Worm (Caenorhabditis elegans) whole organism, L2 larva: ENCODE data around the gene Y97E10C.1.

Experiments
- C34F6.9 ChIP-seq: fragments of 150-350 bp; optimal IDR thresholded peaks from 2 replicates; lab custom pipeline; 2014; ENCODE audit warnings: missing biosample characterization, missing genetic modification characterization
- F13H6.1 ChIP-seq: sonication (generic microtip); optimal IDR thresholded peaks from 2 replicates; lab custom pipeline; 2016; ENCODE audit warnings: missing genetic modification characterization, missing compliant biosample characterization
- ZK546.5 ChIP-seq: sonication (generic microtip); optimal IDR thresholded peaks from 2 replicates; lab custom pipeline; 2017; ENCODE audit warnings: missing biosample characterization, missing genetic modification characterization
- alr-1 ChIP-seq: fragments of 150-350 bp; optimal IDR thresholded peaks from 2 replicates; lab custom pipeline; 2014; ENCODE audit warnings: missing biosample characterization, missing genetic modification characterization
- aly-2 ChIP-seq: fragments of 150-350 bp; optimal IDR thresholded peaks from 2 replicates; lab custom pipeline; 2014; ENCODE audit warnings: missing biosample characterization, missing genetic modification characterization
- ceh-16 ChIP-seq: fragments of 150-350 bp; optimal IDR thresholded peaks from 2 replicates; lab custom pipeline; 2014; ENCODE audit warnings: missing biosample characterization, missing genetic modification characterization
- ceh-82 ChIP-seq: fragments of 150-350 bp; optimal IDR thresholded peaks from 2 replicates; lab custom pipeline; 2014; ENCODE audit warnings: missing biosample characterization, missing genetic modification characterization
- crh-2 ChIP-seq: sonication (generic microtip); optimal IDR thresholded peaks from 2 replicates; lab custom pipeline; 2017; ENCODE audit warnings: missing biosample characterization, missing genetic modification characterization
- dmd-4 ChIP-seq: sonication (generic microtip); optimal IDR thresholded peaks from 2 replicates; lab custom pipeline; 2017; ENCODE audit warnings: missing biosample characterization, missing genetic modification characterization
- elt-1 ChIP-seq: fragments of 150-350 bp; optimal IDR thresholded peaks from 2 replicates; lab custom pipeline; 2014; ENCODE audit warnings: missing biosample characterization, missing genetic modification characterization
- elt-3 ChIP-seq: sonication (generic microtip); optimal IDR thresholded peaks from 2 replicates; lab custom pipeline; 2017; ENCODE audit warnings: missing biosample characterization, missing genetic modification characterization
- fos-1 ChIP-seq: fragments of 150-350 bp; optimal IDR thresholded peaks from 2 replicates; lab custom pipeline; 2014; ENCODE audit warnings: missing biosample characterization, missing genetic modification characterization
- gmeb-1 ChIP-seq: fragments of 150-350 bp; optimal IDR thresholded peaks from 2 replicates; lab custom pipeline; 2014; ENCODE audit warnings: missing biosample characterization, missing genetic modification characterization
- lin-11 ChIP-seq: fragments of 150-350 bp; sonication (generic microtip); optimal IDR thresholded peaks from 2 replicates; lab custom pipeline; 2014; ENCODE audit warnings: missing biosample characterization, missing genetic modification characterization, inconsistent platforms, mixed read lengths
- lin-13 ChIP-seq: fragments of 150-350 bp; optimal IDR thresholded peaks from 2 replicates; lab custom pipeline; 2014; ENCODE audit warnings: missing biosample characterization, missing genetic modification reagents, missing genetic modification characterization
- lin-39 ChIP-seq: fragments of 150-350 bp; optimal IDR thresholded peaks from 2 replicates; lab custom pipeline; 2014; ENCODE audit warnings: missing biosample characterization, missing genetic modification reagents, missing genetic modification characterization
- lsy-2 ChIP-seq, 2 experiments: fragments of 150-350 bp in 1 of 2; sonication (generic microtip) in 1 of 2; optimal IDR thresholded peaks; 2 replicates each; lab custom pipeline; 2014 to 2017; ENCODE audit warnings: missing biosample characterization in 2 of 2, missing genetic modification characterization in 2 of 2
- mab-5 ChIP-seq: fragments of 150-350 bp; optimal IDR thresholded peaks from 2 replicates; lab custom pipeline; 2014; ENCODE audit warnings: missing biosample characterization, missing genetic modification characterization
- mbf-1 ChIP-seq: sonication (generic microtip); optimal IDR thresholded peaks from 2 replicates; lab custom pipeline; 2017; ENCODE audit warnings: missing biosample characterization, missing genetic modification characterization
- mdl-1 ChIP-seq, 2 experiments: fragments of 150-350 bp in 1 of 2; sonication (generic microtip) in 1 of 2; optimal IDR thresholded peaks; 2 replicates each; lab custom pipeline; 2017; ENCODE audit warnings: missing biosample characterization in 2 of 2, missing genetic modification characterization in 2 of 2
- nhr-10 ChIP-seq: sonication (generic microtip); optimal IDR thresholded peaks from 2 replicates; lab custom pipeline; 2017; ENCODE audit warnings: missing biosample characterization, missing genetic modification characterization
- nhr-129 ChIP-seq: fragments of 150-350 bp; optimal IDR thresholded peaks from 2 replicates; lab custom pipeline; 2014; ENCODE audit warnings: missing biosample characterization, missing genetic modification characterization
- nhr-21 ChIP-seq: fragments of 150-350 bp; optimal IDR thresholded peaks from 2 replicates; lab custom pipeline; 2014; ENCODE audit warnings: missing biosample characterization, missing genetic modification characterization
- nhr-23 ChIP-seq: fragments of 150-350 bp; optimal IDR thresholded peaks from 2 replicates; lab custom pipeline; 2014; ENCODE audit warnings: missing biosample characterization, missing genetic modification reagents, missing genetic modification characterization
- nhr-237 ChIP-seq: fragments of 150-350 bp; optimal IDR thresholded peaks from 2 replicates; lab custom pipeline; 2014; ENCODE audit warnings: missing biosample characterization, missing genetic modification characterization
- nhr-25 ChIP-seq: fragments of 150-350 bp; sonication (generic microtip); optimal IDR thresholded peaks from 3 replicates; lab custom pipeline; 2014; ENCODE audit warnings: missing biosample characterization, missing genetic modification characterization
- nhr-6 ChIP-seq: fragments of 150-350 bp; optimal IDR thresholded peaks from 2 replicates; lab custom pipeline; 2014; ENCODE audit warnings: missing biosample characterization, missing genetic modification characterization
- nhr-77 ChIP-seq: fragments of 150-350 bp; optimal IDR thresholded peaks from 2 replicates; lab custom pipeline; 2014; ENCODE audit warnings: missing biosample characterization, missing genetic modification characterization
- peb-1 ChIP-seq: fragments of 150-350 bp; optimal IDR thresholded peaks from 2 replicates; lab custom pipeline; 2014; ENCODE audit warnings: missing biosample characterization, missing genetic modification characterization
- sem-4 ChIP-seq: fragments of 150-350 bp; optimal IDR thresholded peaks from 2 replicates; lab custom pipeline; 2014; ENCODE audit warnings: missing biosample characterization, missing genetic modification reagents, missing genetic modification characterization
- skn-1 ChIP-seq: sonication (generic microtip); optimal IDR thresholded peaks from 2 replicates; lab custom pipeline; 2017; ENCODE audit warnings: missing biosample characterization, missing genetic modification characterization
- sma-3 ChIP-seq: sonication (generic microtip); optimal IDR thresholded peaks from 2 replicates; lab custom pipeline; 2016; ENCODE audit warnings: missing genetic modification reagents, missing genetic modification characterization, missing compliant biosample characterization
- sma-9 ChIP-seq, 2 experiments: fragments of 150-350 bp in 1 of 2; sonication (generic microtip) in 1 of 2; optimal IDR thresholded peaks; 2 replicates each; lab custom pipeline; 2014 to 2016; ENCODE audit warnings: missing genetic modification characterization in 2 of 2, mild to moderate bottlenecking in 1 of 2, missing biosample characterization in 1 of 2, missing compliant biosample characterization in 1 of 2, missing genetic modification reagents in 1 of 2, moderate library complexity in 1 of 2
- unc-39 ChIP-seq: fragments of 150-350 bp; optimal IDR thresholded peaks from 2 replicates; lab custom pipeline; 2014; ENCODE audit warnings: missing biosample characterization, missing genetic modification characterization
- unc-55 ChIP-seq: fragments of 150-350 bp; sonication (generic microtip); optimal IDR thresholded peaks from 3 replicates; lab custom pipeline; 2014; ENCODE audit warnings: missing biosample characterization, missing genetic modification reagents, missing genetic modification characterization
- unc-62 ChIP-seq: fragments of 150-350 bp; optimal IDR thresholded peaks from 2 replicates; lab custom pipeline; 2014; ENCODE audit warnings: missing biosample characterization, missing genetic modification reagents, missing genetic modification characterization
- zag-1 ChIP-seq: fragments of 150-350 bp; optimal IDR thresholded peaks from 2 replicates; lab custom pipeline; 2014; ENCODE audit warnings: missing biosample characterization, missing genetic modification characterization
- ztf-1 ChIP-seq: fragments of 200-800 bp; sonication (Bioruptor generic); conservative IDR thresholded peaks from 2 replicates; pipeline ENCODE4 v1.3.6; 2022; ENCODE audit warnings: missing genetic modification characterization, missing compliant biosample characterization
- ztf-11 ChIP-seq: sonication (generic microtip); optimal IDR thresholded peaks from 2 replicates; lab custom pipeline; 2017; ENCODE audit warnings: missing biosample characterization, missing genetic modification characterization
- ztf-4 ChIP-seq: fragments of 150-350 bp; optimal IDR thresholded peaks from 2 replicates; lab custom pipeline; 2014; ENCODE audit warnings: missing biosample characterization, missing genetic modification characterization

The Y97E10C.1 gene

DNA sequence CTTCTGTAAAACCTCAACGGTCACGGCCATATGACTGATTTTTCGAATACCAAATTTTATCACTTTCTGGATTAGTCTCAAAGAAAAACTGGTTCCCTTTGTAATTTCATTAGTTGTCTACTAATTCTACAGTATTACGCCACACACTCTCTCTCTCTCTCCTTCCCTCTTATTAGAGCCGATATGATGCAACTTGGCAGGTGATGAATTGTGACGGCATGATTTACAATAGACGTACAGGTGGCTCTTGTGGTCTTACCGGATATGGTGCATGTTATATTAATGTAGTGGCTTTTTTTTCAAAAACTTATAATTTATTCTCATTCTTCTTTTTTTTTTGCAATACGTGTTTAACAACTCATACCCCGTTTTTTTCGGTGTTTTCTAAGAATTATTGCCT is 13.2 kb downstream of the Y97E10C.1 start:
- TF ChIP-seq fos-1 (no peak), alr-1 (tag; lab: Kevin White, UChicago) (no peak), ceh-16 (tag; lab: Kevin White, UChicago) (no peak), nhr-237 (tag; lab: Kevin White, UChicago) (no peak), elt-1 (no peak), ztf-11 (no peak), lsy-2 (tag; optimal IDR thresholded peaks at IDR 0.05; lab: Kevin White, UChicago) (no peak), lin-13 (GFP tag; lab: Kevin White, UChicago) (no peak), F13H6.1 (tag; lab: Kevin White, UChicago) (no peak), dmd-4 (tag; lab: Kevin White, UChicago) (no peak), unc-39 (tag; lab: Kevin White, UChicago) (no peak), nhr-6 (tag; lab: Kevin White, UChicago) (no peak), nhr-129 (tag; lab: Kevin White, UChicago) (no peak), gmeb-1 (tag; lab: Kevin White, UChicago) (no peak), mbf-1 (tag; lab: Kevin White, UChicago) (no peak), sma-3 (GFP tag; lab: Kevin White, UChicago) (no peak)

ce11 chrV:7742485-7742959 is 13.8 kb downstream of the Y97E10C.1 start, which contains the start of gene fbxl-5:
Gene fbxl-5, plus strand, starts transcription at chrV:7742909.
- TF ChIP-seq mdl-1 (tag; optimal IDR thresholded peaks at IDR 0.05; lab: Kevin White, UChicago) (no peak), lin-13 (GFP tag; lab: Kevin White, UChicago) (no peak), elt-3 (tag; lab: Kevin White, UChicago) (no peak), ceh-82 (no peak), lin-39 (no peak), ztf-11 (no peak)

DNA sequence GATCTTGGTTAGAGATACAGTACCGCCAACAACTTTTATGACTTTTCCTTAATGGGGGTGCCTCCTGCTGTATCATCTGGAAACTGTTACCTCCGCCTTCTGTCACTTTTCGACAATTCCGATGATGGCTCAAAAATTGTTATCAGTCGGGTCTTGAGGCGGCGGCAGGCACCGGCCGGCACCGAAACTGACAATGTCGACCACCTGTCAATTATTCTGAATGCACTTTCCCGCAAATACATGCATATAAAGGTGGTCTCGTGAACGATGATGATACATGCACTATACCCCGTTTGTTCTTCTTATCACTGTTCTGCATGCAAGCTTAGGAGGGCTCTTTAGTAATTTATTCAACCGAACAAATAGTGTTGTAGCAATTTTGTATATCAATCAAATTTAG is 15.4 kb downstream of the Y97E10C.1 start:
- no peak for TF ChIP-seq lin-11
- no peak for TF ChIP-seq skn-1 (tag; lab: Kevin White, UChicago)
- TF ChIP-seq ztf-11: no peak
- TF ChIP-seq mab-5 (tag; lab: Kevin White, UChicago): no peak
- no peak for TF ChIP-seq nhr-237 (tag; lab: Kevin White, UChicago)
- peak; percentile 40 for TF ChIP-seq sma-9 (GFP tag; optimal IDR thresholded peaks at IDR 0.05; lab: Kevin White, UChicago)
- TF ChIP-seq sma-9 (tag; optimal IDR thresholded peaks at IDR 0.05; lab: Kevin White, UChicago): no peak
- peak; percentile 84 for TF ChIP-seq fos-1
- TF ChIP-seq mdl-1 (tag; optimal IDR thresholded peaks at IDR 0.05; lab: Kevin White, UChicago): no peak

ce11 chrV:7745386-7745785 is 16.7 kb downstream of the Y97E10C.1 start:
- TF ChIP-seq elt-1: no peak
- no peak for TF ChIP-seq nhr-77 (tag; lab: Kevin White, UChicago)
- TF ChIP-seq fos-1: no peak
- TF ChIP-seq nhr-25 (tag; lab: Kevin White, UChicago): no peak
- TF ChIP-seq mab-5 (tag; lab: Kevin White, UChicago): no peak
- TF ChIP-seq crh-2 (tag; lab: Kevin White, UChicago): no peak
- TF ChIP-seq mbf-1 (tag; lab: Kevin White, UChicago): no peak
- no peak for TF ChIP-seq sma-3 (GFP tag; lab: Kevin White, UChicago)
- TF ChIP-seq C34F6.9 (tag; lab: Kevin White, UChicago): no peak
- no peak for TF ChIP-seq sem-4 (tag; lab: Kevin White, UChicago)
- no peak for TF ChIP-seq ztf-4 (tag; lab: Kevin White, UChicago)
- TF ChIP-seq aly-2 (tag; lab: Kevin White, UChicago): no peak
- no peak for TF ChIP-seq zag-1
- TF ChIP-seq ZK546.5 (tag; lab: Kevin White, UChicago): no peak

ce11 chrV:7745903-7746302 is 17.2 kb downstream of the Y97E10C.1 start:
- TF ChIP-seq nhr-25 (tag; lab: Kevin White, UChicago) (no peak), nhr-237 (tag; lab: Kevin White, UChicago) (no peak), nhr-23 (no peak), unc-39 (tag; lab: Kevin White, UChicago) (no peak), fos-1 (no peak), ZK546.5 (tag; lab: Kevin White, UChicago) (no peak), nhr-10 (tag; lab: Kevin White, UChicago) (no peak), ztf-1 (no peak), nhr-21 (tag; lab: Kevin White, UChicago) (no peak), sma-9 (GFP tag; optimal IDR thresholded peaks at IDR 0.05; lab: Kevin White, UChicago) (peak; percentile 7), sma-9 (tag; optimal IDR thresholded peaks at IDR 0.05; lab: Kevin White, UChicago) (no peak), F13H6.1 (tag; lab: Kevin White, UChicago) (peak; percentile 14), sem-4 (tag; lab: Kevin White, UChicago) (no peak), aly-2 (tag; lab: Kevin White, UChicago) (no peak), unc-55 (GFP tag; lab: Kevin White, UChicago) (peak; percentile 1), peb-1 (tag; lab: Kevin White, UChicago) (no peak), ceh-16 (tag; lab: Kevin White, UChicago) (no peak), mbf-1 (tag; lab: Kevin White, UChicago) (no peak), unc-62 (no peak), ztf-4 (tag; lab: Kevin White, UChicago) (no peak)
